Worm (Caenorhabditis elegans) whole organism, mixed stage, embryonic: ENCODE results near the gene ceh-79.

Experiments used
- M03D4.4 ChIP-seq: sonication (generic microtip); optimal IDR thresholded peaks from 2 replicates; lab custom pipeline; 2017; ENCODE audit warnings: mild to moderate bottlenecking, missing genetic modification characterization, missing compliant biosample characterization
- bed-3 ChIP-seq: fragments of 200-800 bp; sonication (Bioruptor generic); optimal IDR thresholded peaks from 3 replicates; lab custom pipeline; 2018; ENCODE audit warnings: mild to moderate bottlenecking, missing genetic modification characterization, moderate library complexity, missing compliant biosample characterization
- blmp-1 ChIP-seq: fragments of 150-350 bp; optimal IDR thresholded peaks from 2 replicates; lab custom pipeline; 2014; ENCODE audit warnings: missing biosample characterization, missing genetic modification characterization
- ceh-83 ChIP-seq: fragments of 200-800 bp; sonication (Bioruptor generic); optimal IDR thresholded peaks from 2 replicates; lab custom pipeline; 2018; ENCODE audit warnings: mild to moderate bottlenecking, missing genetic modification characterization, missing compliant biosample characterization
- ces-1 ChIP-seq: fragments of 150-350 bp; optimal IDR thresholded peaks from 2 replicates; lab custom pipeline; 2014; ENCODE audit warnings: missing biosample characterization, missing genetic modification reagents, missing genetic modification characterization
- cnd-1 ChIP-seq: fragments of 200-800 bp; sonication (Bioruptor generic); optimal IDR thresholded peaks from 2 replicates; lab custom pipeline; 2018; ENCODE audit warnings: mild to moderate bottlenecking, missing genetic modification characterization, missing compliant biosample characterization
- drap-1 ChIP-seq: fragments of 200-800 bp; sonication (Bioruptor generic); optimal IDR thresholded peaks from 3 replicates; lab custom pipeline; 2018; ENCODE audit warnings: mild to moderate bottlenecking, missing genetic modification characterization, missing compliant biosample characterization
- elt-1 ChIP-seq: sonication (generic microtip); optimal IDR thresholded peaks from 2 replicates; lab custom pipeline; 2017; ENCODE audit warnings: missing genetic modification characterization, mild to moderate bottlenecking, missing compliant biosample characterization, antibody characterized with exemption, moderate library complexity, borderline replicate concordance; ENCODE audit not compliant: insufficient read depth
- elt-3 ChIP-seq: fragments of 150-350 bp; optimal IDR thresholded peaks from 2 replicates; lab custom pipeline; 2014; ENCODE audit warnings: missing biosample characterization, missing genetic modification characterization
- flh-1 ChIP-seq: fragments of 200-800 bp; sonication (Bioruptor generic); optimal IDR thresholded peaks from 2 replicates; lab custom pipeline; 2018; ENCODE audit warnings: mild to moderate bottlenecking, missing genetic modification characterization, moderate library complexity, missing compliant biosample characterization
- ham-2 ChIP-seq: fragments of 200-800 bp; sonication (Bioruptor generic); optimal IDR thresholded peaks from 2 replicates; lab custom pipeline; 2018; ENCODE audit warnings: mild to moderate bottlenecking, missing genetic modification characterization, missing compliant biosample characterization
- hlh-1 ChIP-seq: fragments of 150-350 bp; optimal IDR thresholded peaks from 2 replicates; lab custom pipeline; 2014; ENCODE audit warnings: missing biosample characterization, missing genetic modification reagents, missing genetic modification characterization
- lin-32 ChIP-seq: fragments of 200-800 bp; sonication (Bioruptor generic); optimal IDR thresholded peaks from 2 replicates; lab custom pipeline; 2018; ENCODE audit warnings: mild to moderate bottlenecking, missing genetic modification characterization, missing compliant biosample characterization
- lsy-2 ChIP-seq: fragments of 150-350 bp; optimal IDR thresholded peaks from 2 replicates; lab custom pipeline; 2014; ENCODE audit warnings: missing biosample characterization, missing genetic modification characterization
- mab-5 ChIP-seq: fragments of 150-350 bp; optimal IDR thresholded peaks from 2 replicates; lab custom pipeline; 2014; ENCODE audit warnings: missing biosample characterization, missing genetic modification characterization
- mep-1 ChIP-seq: fragments of 150-350 bp; optimal IDR thresholded peaks from 2 replicates; lab custom pipeline; 2017; ENCODE audit warnings: missing biosample characterization, missing genetic modification reagents, missing genetic modification characterization, inconsistent platforms
- mls-2 ChIP-seq: sonication (generic microtip); optimal IDR thresholded peaks from 2 replicates; lab custom pipeline; 2016; ENCODE audit warnings: mild to moderate bottlenecking, missing genetic modification characterization, moderate library complexity, missing compliant biosample characterization
- nhr-12 ChIP-seq: fragments of 150-350 bp; optimal IDR thresholded peaks from 2 replicates; lab custom pipeline; 2014; ENCODE audit warnings: missing biosample characterization, missing genetic modification characterization
- nhr-2 ChIP-seq: fragments of 150-350 bp; optimal IDR thresholded peaks from 2 replicates; lab custom pipeline; 2014; ENCODE audit warnings: missing biosample characterization, missing genetic modification characterization
- nhr-237 ChIP-seq: fragments of 150-350 bp; optimal IDR thresholded peaks from 2 replicates; lab custom pipeline; 2014; ENCODE audit warnings: missing biosample characterization, missing genetic modification characterization
- nhr-28 ChIP-seq: fragments of 150-350 bp; optimal IDR thresholded peaks from 2 replicates; lab custom pipeline; 2014; ENCODE audit warnings: missing biosample characterization, missing genetic modification characterization
- nhr-76 ChIP-seq: sonication (generic microtip); optimal IDR thresholded peaks from 2 replicates; lab custom pipeline; 2017; ENCODE audit warnings: missing biosample characterization, missing genetic modification characterization
- pha-4 ChIP-seq: fragments of 150-350 bp; optimal IDR thresholded peaks from 2 replicates; lab custom pipeline; 2018; ENCODE audit warnings: missing biosample characterization, missing genetic modification reagents, missing genetic modification characterization
- sem-2 ChIP-seq: fragments of 200-800 bp; sonication (Bioruptor generic); optimal IDR thresholded peaks from 2 replicates; lab custom pipeline; 2018; ENCODE audit warnings: mild to moderate bottlenecking, missing genetic modification characterization, missing compliant biosample characterization
- snpc-4 ChIP-seq: fragments of 150-350 bp; optimal IDR thresholded peaks from 2 replicates; lab custom pipeline; 2014; ENCODE audit warnings: missing biosample characterization, missing genetic modification characterization
- sptf-1 ChIP-seq: sonication (generic microtip); optimal IDR thresholded peaks from 2 replicates; lab custom pipeline; 2017; ENCODE audit warnings: mild to moderate bottlenecking, missing genetic modification characterization, moderate library complexity, missing compliant biosample characterization
- unc-120 ChIP-seq: sonication (generic microtip); optimal IDR thresholded peaks from 2 replicates; lab custom pipeline; 2017; ENCODE audit warnings: missing genetic modification characterization, missing compliant biosample characterization; ENCODE audit not compliant: poor library complexity, severe bottlenecking
- unc-39 ChIP-seq: fragments of 150-350 bp; optimal IDR thresholded peaks from 2 replicates; lab custom pipeline; 2014; ENCODE audit warnings: missing biosample characterization, missing genetic modification characterization
- unc-62 ChIP-seq: fragments of 150-350 bp; optimal IDR thresholded peaks from 2 replicates; lab custom pipeline; 2014; ENCODE audit warnings: missing biosample characterization, missing genetic modification reagents, missing genetic modification characterization
- zip-8 ChIP-seq: fragments of 150-350 bp; optimal IDR thresholded peaks from 2 replicates; lab custom pipeline; 2014; ENCODE audit warnings: missing biosample characterization, missing genetic modification characterization

ceh-79 gene

ce11 chrV:13264245-13264644, 37.4 kb upstream of the ceh-79 start, which contains the start of gene zip-5:
Gene zip-5 (plus strand): TSS chrV:13264545.
- no peak for TF ChIP-seq mab-5
- no peak for TF ChIP-seq nhr-76 (tag; lab: Kevin White, UChicago)
- no peak for TF ChIP-seq mep-1 (tag; lab: Kevin White, UChicago)
- no peak for TF ChIP-seq nhr-12 (tag; lab: Kevin White, UChicago)
- TF ChIP-seq unc-62 (GFP tag; lab: Kevin White, UChicago) = no peak
- no peak for TF ChIP-seq lsy-2 (tag; lab: Kevin White, UChicago)
- no peak for TF ChIP-seq elt-1
- TF ChIP-seq lin-32 = no peak
- TF ChIP-seq nhr-2 (tag; lab: Kevin White, UChicago) = no peak
- no peak for TF ChIP-seq pha-4 (tag; lab: Kevin White, UChicago)
- no peak for TF ChIP-seq sptf-1
- no peak for TF ChIP-seq nhr-237 (tag; lab: Kevin White, UChicago)
- TF ChIP-seq unc-39 (tag; lab: Kevin White, UChicago) = no peak
- no peak for TF ChIP-seq hlh-1 (tag; lab: Kevin White, UChicago)
- TF ChIP-seq flh-1 (GFP tag; lab: Kevin White, UChicago) = no peak
- no peak for TF ChIP-seq drap-1 (GFP tag; lab: Kevin White, UChicago)
- TF ChIP-seq, all 35 proteins: peak for 0

ce11 chrV:13265628-13266027, 36.0 kb upstream of the ceh-79 start:
- TF ChIP-seq nhr-237 (tag; lab: Kevin White, UChicago) (no peak), cnd-1 (no peak), flh-1 (GFP tag; lab: Kevin White, UChicago) (no peak), elt-1 (no peak), nhr-76 (tag; lab: Kevin White, UChicago) (no peak), blmp-1 (tag; lab: Kevin White, UChicago) (no peak), zip-8 (tag; lab: Kevin White, UChicago) (no peak)
- TF ChIP-seq, all 35 proteins: peak for 0

ce11 chrV:13266630-13267029, 35.0 kb upstream of the ceh-79 start:
- TF ChIP-seq sem-2 (GFP tag; lab: Kevin White, UChicago) (no peak), unc-62 (GFP tag; lab: Kevin White, UChicago) (no peak), nhr-76 (tag; lab: Kevin White, UChicago) (no peak), mls-2 (tag; lab: Kevin White, UChicago) (no peak), unc-120 (tag; lab: Kevin White, UChicago) (no peak), pha-4 (tag; lab: Kevin White, UChicago) (no peak), blmp-1 (tag; lab: Kevin White, UChicago) (no peak), M03D4.4 (tag; lab: Kevin White, UChicago) (no peak), ham-2 (GFP tag; lab: Kevin White, UChicago) (no peak), nhr-12 (tag; lab: Kevin White, UChicago) (no peak), drap-1 (GFP tag; lab: Kevin White, UChicago) (no peak), nhr-28 (tag; lab: Kevin White, UChicago) (no peak), mab-5 (no peak), hlh-1 (tag; lab: Kevin White, UChicago) (no peak), lsy-2 (tag; lab: Kevin White, UChicago) (no peak)

ce11 chrV:13268032-13268431, 33.6 kb upstream of the ceh-79 start:
- TF ChIP-seq snpc-4 (no peak), nhr-28 (tag; lab: Kevin White, UChicago) (no peak), unc-120 (tag; lab: Kevin White, UChicago) (no peak), ceh-83 (GFP tag; lab: Kevin White, UChicago) (no peak), mep-1 (tag; lab: Kevin White, UChicago) (no peak)
- TF ChIP-seq, all 35 proteins: peak for 0

- TF ChIP-seq unc-39 (tag; lab: Kevin White, UChicago) (no peak), ces-1 (GFP tag; lab: Kevin White, UChicago) (no peak), nhr-2 (tag; lab: Kevin White, UChicago) (no peak), sem-2 (GFP tag; lab: Kevin White, UChicago) (no peak), lsy-2 (tag; lab: Kevin White, UChicago) (no peak), elt-3 (tag; lab: Kevin White, UChicago) (no peak), mep-1 (tag; lab: Kevin White, UChicago) (no peak), unc-62 (GFP tag; lab: Kevin White, UChicago) (no peak), flh-1 (GFP tag; lab: Kevin White, UChicago) (no peak), bed-3 (GFP tag; lab: Kevin White, UChicago) (no peak), pha-4 (tag; lab: Kevin White, UChicago) (no peak), lin-32 (no peak), sptf-1 (no peak), nhr-237 (tag; lab: Kevin White, UChicago) (no peak)
These were observed 32.4 kb upstream of the ceh-79 start for ce11 chrV:13269228-13269630.
